Fruit fly (Drosophila melanogaster): ENCODE data around the gene Flacc.

Flacc gene

dm6 chrX:18863748-18864482 lies 29.5 kb downstream of the Flacc start, which contains the start of the genes CG7326 and Dora (continued):
- no peak for TF ChIP-seq Drgx (GFP tag; IDR thresholded peaks at IDR 0.05)
- peak; percentile 92 for TF ChIP-seq Sry-δ (GFP tag; optimal IDR thresholded peaks at IDR 0.05)
- TF ChIP-seq gfzf (GFP tag; optimal IDR thresholded peaks at IDR 0.05), result peak; percentile 90
- no peak for TF ChIP-seq Ptx1 (GFP tag; IDR thresholded peaks at IDR 0.05)
- no peak for TF ChIP-seq lov (optimal IDR thresholded peaks at IDR 0.05)
- no peak for TF ChIP-seq lov (GFP tag; IDR thresholded peaks at IDR 0.05)
- no peak for TF ChIP-seq ara (GFP tag; IDR thresholded peaks at IDR 0.05)
- no peak for TF ChIP-seq sim (GFP tag; IDR thresholded peaks at IDR 0.05)
- TF ChIP-seq CG4730 (GFP tag; IDR thresholded peaks at IDR 0.05), result no peak
- TF ChIP-seq Adf1 (GFP tag; IDR thresholded peaks at IDR 0.05), result no peak; the same call in 1 of the 2 replicates
- no peak for TF ChIP-seq ind (GFP tag; optimal IDR thresholded peaks at IDR 0.05)
- TF ChIP-seq btn (GFP tag; optimal IDR thresholded peaks at IDR 0.05), result no peak
- TF ChIP-seq MBD-R2 (GFP tag; IDR thresholded peaks at IDR 0.05), result peak; percentile 82
- TF ChIP-seq en (GFP tag; optimal IDR thresholded peaks at IDR 0.05), result no peak
- no peak for TF ChIP-seq mam (GFP tag; optimal IDR thresholded peaks at IDR 0.05)
- no peak for TF ChIP-seq Nf-YB (GFP tag; optimal IDR thresholded peaks at IDR 0.05)
- TF ChIP-seq CG3726 (GFP tag; IDR thresholded peaks at IDR 0.05), result no peak
- no peak; the same call in 2 of the 3 replicates for TF ChIP-seq jigr1 (GFP tag; IDR thresholded peaks at IDR 0.05)
- TF ChIP-seq CG7357 (GFP tag; IDR thresholded peaks at IDR 0.05), result no peak
- no peak for TF ChIP-seq CkIIα-i1 (GFP tag; IDR thresholded peaks at IDR 0.05)
- no peak for TF ChIP-seq emc (GFP tag; optimal IDR thresholded peaks at IDR 0.05)
- peak; percentile 64 for TF ChIP-seq CG33213 (GFP tag; optimal IDR thresholded peaks at IDR 0.05)
- TF ChIP-seq CG34224 (GFP tag; IDR thresholded peaks at IDR 0.05; ENCODE audit: partially characterized antibody), result peak; percentile 94
- TF ChIP-seq CG7556 (GFP tag; optimal IDR thresholded peaks at IDR 0.05), result no peak
- no peak for TF ChIP-seq CG17612 (GFP tag; IDR thresholded peaks at IDR 0.05)
- TF ChIP-seq gcm2 (GFP tag; optimal IDR thresholded peaks at IDR 0.05), result no peak
- peak; percentile 62 for TF ChIP-seq CG14710 (tag; optimal IDR thresholded peaks at IDR 0.05)
- peak; percentile 8 for TF ChIP-seq NC2β (GFP tag; optimal IDR thresholded peaks at IDR 0.05)
- no peak for TF ChIP-seq CG10654 (GFP tag; optimal IDR thresholded peaks at IDR 0.05)
- no peak for TF ChIP-seq Optix (GFP tag; IDR thresholded peaks at IDR 0.05)
- TF ChIP-seq CG8924 (tag; optimal IDR thresholded peaks at IDR 0.05), result peak; percentile 60
- TF ChIP-seq luna (GFP tag; optimal IDR thresholded peaks at IDR 0.05), result no peak
- TF ChIP-seq gt (GFP tag; IDR thresholded peaks at IDR 0.05), result no peak
- no peak for TF ChIP-seq CG9876 (GFP tag; optimal IDR thresholded peaks at IDR 0.05)
- TF ChIP-seq sqz (GFP tag; optimal IDR thresholded peaks at IDR 0.05), result no peak
- TF ChIP-seq CG8765 (GFP tag; IDR thresholded peaks at IDR 0.05), result no peak
- peak; percentile 31 for TF ChIP-seq HmgZ (tag; optimal IDR thresholded peaks at IDR 0.05)
- no peak for TF ChIP-seq ATbp (GFP tag; optimal IDR thresholded peaks at IDR 0.05)
- TF ChIP-seq Hmx (GFP tag; optimal IDR thresholded peaks at IDR 0.05), result no peak
- TF ChIP-seq CG11247 (GFP tag; IDR thresholded peaks at IDR 0.05), result no peak
- no peak for TF ChIP-seq CG12942 (GFP tag; optimal IDR thresholded peaks at IDR 0.05)
- TF ChIP-seq CG30020 (tag; optimal IDR thresholded peaks at IDR 0.05), result peak; percentile 49
- no peak for TF ChIP-seq CG17385 (GFP tag; optimal IDR thresholded peaks at IDR 0.05)
- TF ChIP-seq MESR4 (GFP tag; optimal IDR thresholded peaks at IDR 0.05), result peak; percentile 80
- no peak for TF ChIP-seq CG14441 (GFP tag; IDR thresholded peaks at IDR 0.05)
- TF ChIP-seq Sox100B (GFP tag; optimal IDR thresholded peaks at IDR 0.05), result no peak
- peak; percentile 85 for TF ChIP-seq YL-1 (GFP tag; optimal IDR thresholded peaks at IDR 0.05)
- TF ChIP-seq CG18262 (tag; optimal IDR thresholded peaks at IDR 0.05), result no peak
- TF ChIP-seq zen2 (GFP tag; IDR thresholded peaks at IDR 0.05; ENCODE audit: partially characterized antibody), result peak; percentile 96
- TF ChIP-seq CG17829 (tag; optimal IDR thresholded peaks at IDR 0.05), result peak; percentile 43
- TF ChIP-seq wek (GFP tag; optimal IDR thresholded peaks at IDR 0.05), result peak; percentile 41
- no peak for TF ChIP-seq CG7271 (tag; optimal IDR thresholded peaks at IDR 0.05)
